Worm (Caenorhabditis elegans) whole organism, midembryonic: ENCODE results near the gene fars-3.

ENCODE experiments used
- T22C8.4 ChIP-seq: fragments of 200-800 bp; sonication (Bioruptor generic); IDR thresholded peaks from 2 replicates; pipeline ENCODE4 v1.3.6; 2022; ENCODE audit warnings: missing genetic modification characterization, missing compliant biosample characterization
- cog-1 ChIP-seq: sonication (generic microtip); optimal IDR thresholded peaks from 2 replicates; lab custom pipeline; 2016; ENCODE audit warnings: missing genetic modification characterization, missing compliant biosample characterization
- flt-1 ChIP-seq: fragments of 200-800 bp; sonication (Bioruptor generic); IDR thresholded peaks from 2 replicates; pipeline ENCODE4 v1.3.6; 2022; ENCODE audit warnings: missing genetic modification characterization, missing compliant biosample characterization
- klf-2 ChIP-seq: fragments of 200-800 bp; sonication (Bioruptor generic); conservative IDR thresholded peaks from 2 replicates; pipeline ENCODE4 v1.3.6; 2022; ENCODE audit warnings: missing genetic modification reagents, missing genetic modification characterization, missing compliant biosample characterization
- med-1 ChIP-seq: sonication (generic microtip); optimal IDR thresholded peaks from 2 replicates; lab custom pipeline; 2017; ENCODE audit warnings: missing genetic modification characterization, mild to moderate bottlenecking, missing compliant biosample characterization, antibody characterized with exemption, missing genetic modification reagents; ENCODE audit not compliant: insufficient read depth
- ref-1 ChIP-seq: fragments of 200-800 bp; sonication (Bioruptor generic); conservative IDR thresholded peaks from 2 replicates; pipeline ENCODE4 v1.3.6; 2022; ENCODE audit warnings: missing genetic modification reagents, missing genetic modification characterization, missing compliant biosample characterization
- tab-1 ChIP-seq: fragments of 200-800 bp; sonication (Bioruptor generic); IDR thresholded peaks from 2 replicates; pipeline ENCODE4 v1.3.6; 2022; ENCODE audit warnings: missing genetic modification characterization, missing compliant biosample characterization
- ztf-23 ChIP-seq: fragments of 200-800 bp; sonication (Bioruptor generic); IDR thresholded peaks from 2 replicates; pipeline ENCODE4 v1.3.6; 2022; ENCODE audit warnings: missing genetic modification reagents, missing genetic modification characterization, missing compliant biosample characterization
- ztf-29 ChIP-seq: fragments of 200-800 bp; sonication (Bioruptor generic); IDR thresholded peaks from 2 replicates; pipeline ENCODE4 v1.3.6; 2022; ENCODE audit warnings: missing genetic modification reagents, missing genetic modification characterization, missing compliant biosample characterization

Gene fars-3

DNA sequence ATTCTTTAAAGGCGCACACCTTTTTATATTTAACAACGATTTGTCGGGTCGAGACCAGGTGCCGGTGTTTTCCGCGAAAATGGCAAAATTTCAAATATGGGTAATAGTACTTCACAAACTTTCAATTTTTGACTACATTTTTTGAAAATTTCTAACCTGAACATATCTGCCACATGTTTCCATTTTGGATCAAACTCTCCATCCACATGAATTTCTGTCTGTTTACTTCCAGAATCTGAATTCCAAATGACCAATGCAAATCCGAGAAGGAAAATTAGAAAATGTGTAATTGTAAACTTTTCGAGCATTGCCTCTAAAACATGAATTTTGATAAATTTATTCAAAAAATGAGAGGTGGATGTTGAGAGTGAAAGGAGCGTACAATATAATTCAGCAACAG is 15.5 kb downstream of the fars-3 start, which contains the start of gene lact-4:
lact-4 (minus strand) TSS at position 313 of the 400 bp plus-strand sequence.
- TF ChIP-seq flt-1 (no peak), tab-1 (no peak), klf-2 (no peak), ref-1 (GFP tag; lab: Robert Waterston, UW) (no peak), T22C8.4 (GFP tag; lab: Robert Waterston, UW) (no peak), cog-1 (no peak), ztf-23 (GFP tag; lab: Robert Waterston, UW) (no peak)

- TF ChIP-seq cog-1 (no peak), klf-2 (no peak), T22C8.4 (GFP tag; lab: Robert Waterston, UW) (no peak), flt-1 (no peak), ref-1 (GFP tag; lab: Robert Waterston, UW) (no peak), ztf-23 (GFP tag; lab: Robert Waterston, UW) (no peak), ztf-29 (GFP tag; lab: Robert Waterston, UW) (no peak), tab-1 (no peak), med-1 (GFP tag; lab: Kevin White, UChicago) (no peak)
Observed at ce11 chrII:8481033-8481708, 16.5 kb downstream of the fars-3 start.

ce11 chrII:8481731-8482253 is 17.1 kb downstream of the fars-3 start, which contains the start of gene M05D6.5:
M05D6.5 (minus strand) TSS chrII:8482203.
- TF ChIP-seq tab-1, result no peak

DNA sequence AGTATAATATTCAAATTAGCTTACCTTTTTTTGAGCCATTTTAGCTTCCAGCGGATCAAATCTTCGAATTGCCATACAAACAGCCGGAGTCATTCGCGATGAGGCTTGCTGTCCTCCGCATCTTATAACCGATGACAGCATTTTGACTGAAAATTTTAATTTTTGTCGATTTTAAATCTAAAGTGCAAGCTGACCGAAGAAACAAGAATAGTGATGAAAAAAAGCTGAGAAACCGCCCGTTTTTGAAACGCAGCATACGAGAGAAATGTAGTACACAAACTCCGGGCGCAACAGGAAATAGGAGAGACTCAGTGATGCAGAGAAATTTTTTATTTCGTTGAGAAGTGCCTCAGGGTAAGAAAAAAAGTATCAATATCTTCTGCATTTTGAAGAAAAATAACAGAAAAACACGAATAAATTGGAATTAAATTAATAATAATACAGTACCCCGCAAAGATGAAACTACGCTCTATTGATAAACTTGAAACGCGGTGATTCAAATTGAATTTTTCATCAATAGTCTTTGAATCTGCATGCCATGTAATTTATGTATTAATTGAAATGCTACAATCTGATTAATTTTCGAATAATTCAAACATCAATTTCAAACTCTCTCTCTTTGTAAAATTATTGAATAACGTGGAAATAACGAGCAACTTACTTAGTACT is 18.6 kb downstream of the fars-3 start:
- TF ChIP-seq med-1 (GFP tag; lab: Kevin White, UChicago) (no peak), cog-1 (no peak), flt-1 (no peak), ztf-29 (GFP tag; lab: Robert Waterston, UW) (no peak), ztf-23 (GFP tag; lab: Robert Waterston, UW) (no peak), ref-1 (GFP tag; lab: Robert Waterston, UW) (no peak), klf-2 (no peak), tab-1 (no peak)

ce11 chrII:8483793-8484186 is 19.1 kb downstream of the fars-3 start, which contains the start of gene taap-1:
taap-1 (minus strand) TSS chrII:8483871.
- TF ChIP-seq T22C8.4 (GFP tag; lab: Robert Waterston, UW), result no peak
- no peak for TF ChIP-seq tab-1
- no peak for TF ChIP-seq ztf-29 (GFP tag; lab: Robert Waterston, UW)
- TF ChIP-seq cog-1, result no peak
- TF ChIP-seq med-1 (GFP tag; lab: Kevin White, UChicago), result no peak

DNA sequence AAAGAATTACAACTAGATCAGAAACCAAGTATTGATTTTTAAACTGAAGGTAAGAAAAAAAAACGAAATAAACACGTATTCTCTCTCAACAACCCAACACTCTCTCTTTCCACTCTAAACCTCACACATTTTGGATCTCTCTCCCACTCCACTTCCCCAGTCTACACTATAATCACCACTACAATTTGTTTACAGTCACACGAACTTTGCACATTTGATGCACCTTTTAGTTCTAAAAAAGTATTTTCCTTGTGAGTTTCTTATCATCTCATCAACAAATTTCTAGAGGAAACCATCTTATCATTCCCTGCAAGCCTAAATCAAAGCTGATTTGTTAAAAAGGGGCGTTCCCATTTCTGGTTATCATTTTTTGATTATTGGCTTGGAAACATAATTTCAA is 19.9 kb downstream of the fars-3 start:
- TF ChIP-seq T22C8.4 (GFP tag; lab: Robert Waterston, UW) (no peak), tab-1 (no peak), ztf-23 (GFP tag; lab: Robert Waterston, UW) (no peak), ztf-29 (GFP tag; lab: Robert Waterston, UW) (no peak), klf-2 (no peak), med-1 (GFP tag; lab: Kevin White, UChicago) (no peak), cog-1 (no peak)

ce11 chrII:8485603-8486002 is 21.0 kb downstream of the fars-3 start, which contains the start of gene gbh-2:
gbh-2 (plus strand) TSS chrII:8485879.
- TF ChIP-seq tab-1, result no peak
- no peak for TF ChIP-seq cog-1
- TF ChIP-seq ztf-23 (GFP tag; lab: Robert Waterston, UW), result no peak
- TF ChIP-seq ztf-29 (GFP tag; lab: Robert Waterston, UW), result no peak
- no peak for TF ChIP-seq T22C8.4 (GFP tag; lab: Robert Waterston, UW)
- TF ChIP-seq flt-1, result no peak
- no peak for TF ChIP-seq klf-2
- no peak for TF ChIP-seq med-1 (GFP tag; lab: Kevin White, UChicago)
- TF ChIP-seq ref-1 (GFP tag; lab: Robert Waterston, UW), result no peak

DNA sequence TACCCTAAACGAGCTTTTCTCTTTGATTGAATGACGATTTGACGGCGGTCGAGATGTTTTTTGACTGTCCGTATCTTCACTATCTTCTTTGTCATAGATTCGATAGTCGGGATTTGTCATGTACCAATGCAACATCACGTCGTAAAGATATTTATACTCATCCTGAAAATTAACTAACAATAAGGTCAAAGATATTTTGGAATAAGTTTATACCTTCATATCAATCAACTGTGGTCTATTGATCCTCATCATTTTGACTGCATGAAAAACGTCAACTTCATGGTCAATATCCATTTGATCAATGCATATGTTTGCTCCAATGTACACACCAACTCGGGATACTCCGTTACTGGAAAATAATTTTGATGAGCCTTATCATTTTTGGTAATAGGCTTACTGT is 23.5 kb downstream of the fars-3 start:
- TF ChIP-seq cog-1 (no peak), ztf-29 (GFP tag; lab: Robert Waterston, UW) (no peak), klf-2 (no peak), med-1 (GFP tag; lab: Kevin White, UChicago) (no peak), flt-1 (no peak), ztf-23 (GFP tag; lab: Robert Waterston, UW) (no peak)

DNA sequence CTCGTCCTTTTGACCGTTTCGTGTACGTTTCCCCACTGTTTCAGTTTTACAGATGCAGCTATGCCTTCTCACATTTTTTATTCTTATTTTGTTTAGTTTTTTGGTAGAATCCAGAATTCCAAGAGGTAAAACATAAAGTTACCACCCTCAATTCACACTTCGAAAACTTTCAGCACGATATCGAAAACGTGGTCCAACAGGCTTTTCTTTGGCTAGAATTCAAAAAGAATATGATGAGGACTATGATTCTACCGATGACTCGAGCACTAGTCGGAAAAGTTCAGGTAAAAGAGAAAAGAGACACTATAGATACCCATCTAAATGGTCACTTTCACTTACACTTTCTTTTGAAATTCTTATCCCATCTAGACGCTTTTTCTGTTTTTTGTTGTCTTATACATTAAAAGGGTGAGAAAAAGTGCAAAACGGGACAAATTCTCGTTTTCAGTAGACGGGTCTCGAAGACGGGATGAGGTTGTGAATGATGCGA is 29.6 kb downstream of the fars-3 start, which contains the start of gene M05D6.9:
M05D6.9 (plus strand) TSS at position 51 of the 490 bp plus-strand sequence.
- TF ChIP-seq ref-1 (GFP tag; lab: Robert Waterston, UW) (no peak), flt-1 (no peak), cog-1 (no peak), T22C8.4 (GFP tag; lab: Robert Waterston, UW) (no peak), tab-1 (no peak), ztf-29 (GFP tag; lab: Robert Waterston, UW) (no peak)

DNA sequence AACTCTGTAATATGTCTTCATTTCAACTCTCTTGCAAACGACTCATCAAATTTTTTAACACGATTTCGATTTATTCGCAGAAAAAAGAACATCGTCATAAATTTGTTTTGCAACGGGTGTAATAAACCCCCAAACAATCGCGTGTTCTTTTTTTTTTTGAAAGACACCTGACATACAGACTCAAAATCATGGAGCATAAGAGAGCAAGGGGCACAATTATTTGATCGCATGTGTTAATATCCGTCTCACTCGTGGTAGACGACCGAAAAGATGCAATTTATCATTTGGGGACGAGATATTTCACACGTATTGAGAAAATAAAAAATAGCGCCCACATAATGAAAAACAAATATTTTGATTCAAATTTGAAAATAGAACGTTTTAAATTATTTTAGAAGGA is 31.5 kb downstream of the fars-3 start:
- TF ChIP-seq tab-1 (no peak), ref-1 (GFP tag; lab: Robert Waterston, UW) (no peak), flt-1 (no peak), ztf-23 (GFP tag; lab: Robert Waterston, UW) (no peak), ztf-29 (GFP tag; lab: Robert Waterston, UW) (no peak), med-1 (GFP tag; lab: Kevin White, UChicago) (no peak), T22C8.4 (GFP tag; lab: Robert Waterston, UW) (no peak), klf-2 (no peak), cog-1 (no peak)
